Worm (Caenorhabditis elegans) whole organism, L1 larva: ENCODE measurements around the gene rpt-6.
A peak's percentile ranks its signal among the peaks of the same experiment; 100 is the strongest.

Experiments
- F16B12.6 ChIP-seq: fragments of 150-350 bp; optimal IDR thresholded peaks from 2 replicates; lab custom pipeline; 2014; ENCODE audit warnings: missing biosample characterization, missing genetic modification characterization
- Y116A8C.19 ChIP-seq: sonication (generic microtip); optimal IDR thresholded peaks from 2 replicates; lab custom pipeline; 2016; ENCODE audit warnings: missing compliant biosample characterization, missing genetic modification characterization, borderline replicate concordance
- aha-1 ChIP-seq: fragments of 150-350 bp; optimal IDR thresholded peaks from 2 replicates; lab custom pipeline; 2014; ENCODE audit warnings: missing biosample characterization, missing genetic modification characterization
- ama-1 ChIP-seq: fragments of 150-350 bp; optimal IDR thresholded peaks from 2 replicates; lab custom pipeline; 2014
- ceh-82 ChIP-seq, 3 experiments: fragments of 150-350 bp in 1 of 3; sonication (generic microtip) in 2 of 3; optimal IDR thresholded peaks; 2 replicates each; lab custom pipeline; 2014 to 2017; ENCODE audit warnings: missing biosample characterization in 3 of 3, missing genetic modification characterization in 3 of 3
- ces-1 ChIP-seq: fragments of 150-350 bp; optimal IDR thresholded peaks from 2 replicates; lab custom pipeline; 2014; ENCODE audit warnings: missing biosample characterization, missing genetic modification reagents, missing genetic modification characterization
- dsc-1 ChIP-seq: sonication (generic microtip); optimal IDR thresholded peaks from 2 replicates; lab custom pipeline; 2016; ENCODE audit warnings: mild to moderate bottlenecking, missing genetic modification characterization, missing compliant biosample characterization
- egl-13 ChIP-seq: sonication (generic microtip); optimal IDR thresholded peaks from 2 replicates; lab custom pipeline; 2016; ENCODE audit warnings: missing genotype, missing genetic modification reagents, missing genetic modification characterization, missing compliant biosample characterization
- egl-27 ChIP-seq, 2 experiments: fragments of 150-350 bp in 1 of 2; sonication (generic microtip); optimal IDR thresholded peaks; 3 replicates each; lab custom pipeline; 2017 to 2018; ENCODE audit warnings: missing biosample characterization in 2 of 2, missing genetic modification characterization in 2 of 2, missing genetic modification reagents in 2 of 2
- elt-2 ChIP-seq: sonication (generic microtip); optimal IDR thresholded peaks from 2 replicates; lab custom pipeline; 2016; ENCODE audit warnings: missing genetic modification characterization, mild to moderate bottlenecking, inconsistent platforms, missing compliant biosample characterization, missing genetic modification reagents
- fkh-8 ChIP-seq: sonication (generic microtip); optimal IDR thresholded peaks from 2 replicates; lab custom pipeline; 2016; ENCODE audit warnings: mild to moderate bottlenecking, missing genetic modification characterization, missing compliant biosample characterization
- fos-1 ChIP-seq: fragments of 150-350 bp; optimal IDR thresholded peaks from 2 replicates; lab custom pipeline; 2014; ENCODE audit warnings: missing biosample characterization, missing genetic modification characterization
- grh-1 ChIP-seq: fragments of 200-800 bp; sonication (Bioruptor generic); IDR thresholded peaks from 2 replicates; pipeline ENCODE4 v1.3.6; 2022; ENCODE audit warnings: missing genetic modification reagents, missing genetic modification characterization, missing compliant biosample characterization
- hlh-17 ChIP-seq: fragments of 200-800 bp; sonication (Bioruptor generic); optimal IDR thresholded peaks from 2 replicates; lab custom pipeline; 2018; ENCODE audit warnings: missing genetic modification characterization, mild to moderate bottlenecking, missing compliant biosample characterization, moderate library complexity, borderline replicate concordance
- hlh-4 ChIP-seq: sonication (generic microtip); optimal IDR thresholded peaks from 2 replicates; lab custom pipeline; 2016; ENCODE audit warnings: mild to moderate bottlenecking, missing genetic modification characterization, missing compliant biosample characterization
- hpl-2 ChIP-seq: fragments of 150-350 bp; optimal IDR thresholded peaks from 2 replicates; lab custom pipeline; 2014; ENCODE audit warnings: missing biosample characterization, missing genetic modification reagents, missing genetic modification characterization
- irx-1 ChIP-seq: sonication (generic microtip); optimal IDR thresholded peaks from 2 replicates; lab custom pipeline; 2016; ENCODE audit warnings: missing genetic modification characterization, missing compliant biosample characterization
- isw-1 ChIP-seq: fragments of 200-800 bp; sonication (Bioruptor generic); IDR thresholded peaks from 2 replicates; pipeline ENCODE4 v1.3.6; 2022; ENCODE audit warnings: missing genetic modification characterization, missing compliant biosample characterization
- jun-1 ChIP-seq: fragments of 150-350 bp; optimal IDR thresholded peaks from 2 replicates; lab custom pipeline; 2014; ENCODE audit warnings: missing biosample characterization, missing genetic modification reagents, missing genetic modification characterization
- lin-13 ChIP-seq: fragments of 150-350 bp; optimal IDR thresholded peaks from 2 replicates; lab custom pipeline; 2014; ENCODE audit warnings: missing biosample characterization, missing genetic modification reagents, missing genetic modification characterization
- lin-14 ChIP-seq: fragments of 200-800 bp; sonication (Bioruptor generic); optimal IDR thresholded peaks from 2 replicates; lab custom pipeline; 2018; ENCODE audit warnings: mild to moderate bottlenecking, missing genetic modification characterization, moderate library complexity, missing compliant biosample characterization
- lin-15B ChIP-seq: fragments of 150-350 bp; sonication (generic microtip); optimal IDR thresholded peaks from 3 replicates; lab custom pipeline; 2014; ENCODE audit warnings: missing biosample characterization, missing genetic modification characterization
- lin-39 ChIP-seq: fragments of 150-350 bp; optimal IDR thresholded peaks from 2 replicates; lab custom pipeline; 2014; ENCODE audit warnings: missing biosample characterization, missing genetic modification reagents, missing genetic modification characterization
- mab-9 ChIP-seq: fragments of 200-800 bp; sonication (Bioruptor generic); IDR thresholded peaks from 2 replicates; pipeline ENCODE4 v1.3.6; 2022; ENCODE audit warnings: missing genetic modification reagents, missing genetic modification characterization, missing compliant biosample characterization
- mdl-1 ChIP-seq, 2 experiments: fragments of 150-350 bp; optimal IDR thresholded peaks; 2 replicates each; lab custom pipeline; 2014 to 2017; ENCODE audit warnings: missing biosample characterization in 2 of 2, missing genetic modification characterization in 2 of 2, inconsistent platforms in 1 of 2
- mef-2 ChIP-seq: fragments of 150-350 bp; optimal IDR thresholded peaks from 2 replicates; lab custom pipeline; 2014; ENCODE audit warnings: missing biosample characterization, missing genetic modification characterization
- mep-1 ChIP-seq: fragments of 150-350 bp; optimal IDR thresholded peaks from 2 replicates; lab custom pipeline; 2014; ENCODE audit warnings: missing biosample characterization, missing genetic modification characterization
- nhr-12 ChIP-seq: sonication (generic microtip); optimal IDR thresholded peaks from 2 replicates; lab custom pipeline; 2017; ENCODE audit warnings: missing biosample characterization, missing genetic modification characterization
- nhr-20 ChIP-seq: sonication (generic microtip); optimal IDR thresholded peaks from 2 replicates; lab custom pipeline; 2016; ENCODE audit warnings: mild to moderate bottlenecking, missing genetic modification characterization, missing compliant biosample characterization
- nhr-28 ChIP-seq: fragments of 150-350 bp; optimal IDR thresholded peaks from 2 replicates; lab custom pipeline; 2014; ENCODE audit warnings: missing biosample characterization, missing genetic modification characterization
- nhr-47 ChIP-seq: sonication (generic microtip); optimal IDR thresholded peaks from 2 replicates; lab custom pipeline; 2016; ENCODE audit warnings: mild to moderate bottlenecking, missing genetic modification characterization, moderate library complexity, missing compliant biosample characterization
- nhr-71 ChIP-seq: sonication (generic microtip); optimal IDR thresholded peaks from 2 replicates; lab custom pipeline; 2016; ENCODE audit warnings: mild to moderate bottlenecking, missing genetic modification characterization, moderate library complexity, missing compliant biosample characterization
- nhr-76 ChIP-seq: sonication (generic microtip); optimal IDR thresholded peaks from 2 replicates; lab custom pipeline; 2017; ENCODE audit warnings: missing biosample characterization, missing genetic modification characterization
- nhr-77 ChIP-seq: fragments of 150-350 bp; optimal IDR thresholded peaks from 2 replicates; lab custom pipeline; 2014; ENCODE audit warnings: missing biosample characterization, missing genetic modification characterization
- nhr-85 ChIP-seq: sonication (generic microtip); peaks from one replicate; lab custom pipeline; 2016; ENCODE audit warnings: missing genetic modification characterization, inconsistent platforms, missing compliant biosample characterization
- nhr-90 ChIP-seq: sonication (generic microtip); optimal IDR thresholded peaks from 2 replicates; lab custom pipeline; 2016; ENCODE audit warnings: mild to moderate bottlenecking, missing genetic modification characterization, missing compliant biosample characterization; ENCODE audit not compliant: poor library complexity
- pqm-1 ChIP-seq: sonication (generic microtip); optimal IDR thresholded peaks from 3 replicates; lab custom pipeline; 2017; ENCODE audit warnings: missing biosample characterization, missing genetic modification characterization
- rnt-1 ChIP-seq: sonication (generic microtip); optimal IDR thresholded peaks from 2 replicates; lab custom pipeline; 2016; ENCODE audit warnings: mild to moderate bottlenecking, missing genetic modification characterization, moderate library complexity, missing compliant biosample characterization
- skn-1 ChIP-seq: fragments of 150-350 bp; optimal IDR thresholded peaks from 2 replicates; lab custom pipeline; 2014; ENCODE audit warnings: missing biosample characterization, missing genetic modification characterization
- snpc-4 ChIP-seq: fragments of 150-350 bp; optimal IDR thresholded peaks from 2 replicates; lab custom pipeline; 2014; ENCODE audit warnings: missing biosample characterization, missing genetic modification characterization
- sup-37 ChIP-seq: fragments of 200-800 bp; sonication (Bioruptor generic); optimal IDR thresholded peaks from 2 replicates; lab custom pipeline; 2018; ENCODE audit warnings: mild to moderate bottlenecking, missing genetic modification characterization, missing compliant biosample characterization
- tbx-2 ChIP-seq: sonication (generic microtip); optimal IDR thresholded peaks from 2 replicates; lab custom pipeline; 2016; ENCODE audit warnings: missing genetic modification characterization, missing compliant biosample characterization
- tlp-1 ChIP-seq: fragments of 150-350 bp; optimal IDR thresholded peaks from 2 replicates; lab custom pipeline; 2014; ENCODE audit warnings: missing biosample characterization, missing genetic modification characterization
- unc-130 ChIP-seq: fragments of 150-350 bp; optimal IDR thresholded peaks from 2 replicates; lab custom pipeline; 2017; ENCODE audit warnings: missing biosample characterization, missing genetic modification characterization, inconsistent platforms
- unc-30 ChIP-seq: sonication (generic microtip); optimal IDR thresholded peaks from 2 replicates; lab custom pipeline; 2017; ENCODE audit warnings: missing biosample characterization, missing genetic modification characterization
- unc-62 ChIP-seq: fragments of 150-350 bp; optimal IDR thresholded peaks from 2 replicates; lab custom pipeline; 2014; ENCODE audit warnings: missing biosample characterization, missing genetic modification reagents, missing genetic modification characterization
- vab-15 ChIP-seq: sonication (generic microtip); optimal IDR thresholded peaks from 2 replicates; lab custom pipeline; 2017; ENCODE audit warnings: missing genotype, mild to moderate bottlenecking, missing genetic modification characterization, missing compliant biosample characterization
- xbp-1 ChIP-seq: sonication (generic microtip); optimal IDR thresholded peaks from 2 replicates; lab custom pipeline; 2016; ENCODE audit warnings: missing genetic modification characterization, missing compliant biosample characterization
- zip-4 ChIP-seq: fragments of 200-800 bp; sonication (Bioruptor generic); optimal IDR thresholded peaks from 2 replicates; lab custom pipeline; 2018; ENCODE audit warnings: mild to moderate bottlenecking, missing genetic modification characterization, moderate library complexity, missing compliant biosample characterization

Gene rpt-6

ce11 chrIII:12325284-12325683, 45.0 kb upstream of the rpt-6 start (continued):
- no peak for TF ChIP-seq Y116A8C.19 (tag; lab: Kevin White, UChicago)
- no peak for TF ChIP-seq vab-15 (tag; lab: Kevin White, UChicago)
- TF ChIP-seq nhr-47 (tag; lab: Kevin White, UChicago) = no peak
- no peak for TF ChIP-seq ceh-82 (tag; optimal IDR thresholded peaks at IDR 0.05; lab: Kevin White, UChicago)
- no peak for TF ChIP-seq tlp-1 (tag; lab: Kevin White, UChicago)
- peak; percentile 11 for TF ChIP-seq jun-1 (tag; lab: Kevin White, UChicago)
- TF ChIP-seq egl-27 (tag; optimal IDR thresholded peaks at IDR 0.05; lab: Kevin White, UChicago) = no peak
- TF ChIP-seq nhr-90 = peak; percentile 14
- no peak for TF ChIP-seq hlh-17 (GFP tag; lab: Kevin White, UChicago)
- no peak for TF ChIP-seq tbx-2 (tag; lab: Kevin White, UChicago)
- no peak for TF ChIP-seq hpl-2
- TF ChIP-seq aha-1 (tag; lab: Kevin White, UChicago) = no peak
- TF ChIP-seq nhr-85 = peak; percentile 68
- no peak for TF ChIP-seq sup-37
- TF ChIP-seq mep-1 (tag; lab: Kevin White, UChicago) = peak; percentile 10
- TF ChIP-seq irx-1 (tag; lab: Kevin White, UChicago) = no peak
- no peak for TF ChIP-seq pqm-1 (tag; lab: Kevin White, UChicago)
- TF ChIP-seq unc-130 (tag; lab: Kevin White, UChicago) = no peak
- TF ChIP-seq hlh-4 = no peak
- no peak for TF ChIP-seq nhr-77 (tag; lab: Kevin White, UChicago)
- TF ChIP-seq ces-1 = no peak
- TF ChIP-seq rnt-1 (tag; lab: Kevin White, UChicago) = no peak
- TF ChIP-seq lin-39 = no peak
- TF ChIP-seq unc-30 (tag; lab: Kevin White, UChicago) = no peak
- no peak for TF ChIP-seq nhr-28
- no peak for TF ChIP-seq F16B12.6 (tag; lab: Kevin White, UChicago)
- TF ChIP-seq skn-1 (tag; lab: Kevin White, UChicago) = no peak
- no peak for TF ChIP-seq nhr-20 (tag; lab: Kevin White, UChicago)
- TF ChIP-seq mdl-1 (tag; optimal IDR thresholded peaks at IDR 0.05; lab: Kevin White, UChicago) = no peak
- no peak for TF ChIP-seq dsc-1
- TF ChIP-seq zip-4 (GFP tag; lab: Kevin White, UChicago) = no peak
- no peak for TF ChIP-seq mab-9 (GFP tag; lab: Robert Waterston, UW)
- no peak for TF ChIP-seq unc-62
- no peak for TF ChIP-seq egl-13 (tag; lab: Kevin White, UChicago)
- TF ChIP-seq lin-15B (tag; lab: Kevin White, UChicago) = no peak
- no peak for TF ChIP-seq mef-2 (tag; lab: Kevin White, UChicago)
- TF ChIP-seq isw-1 (GFP tag; lab: Robert Waterston, UW) = no peak
- TF ChIP-seq lin-13 (GFP tag; lab: Kevin White, UChicago) = no peak
- no peak for TF ChIP-seq nhr-76 (tag; lab: Kevin White, UChicago)
- TF ChIP-seq fos-1 = no peak
- TF ChIP-seq lin-14 (GFP tag; lab: Kevin White, UChicago) = peak; percentile 37
- TF ChIP-seq fkh-8 (tag; lab: Kevin White, UChicago) = no peak
- peak; percentile 82 for TF ChIP-seq elt-2 (tag; lab: Kevin White, UChicago)
- no peak for TF ChIP-seq grh-1 (GFP tag; lab: Robert Waterston, UW)
- no peak for TF ChIP-seq snpc-4
- TF ChIP-seq nhr-71 (tag; lab: Kevin White, UChicago) = no peak
- no peak for TF ChIP-seq xbp-1
- no peak for TF ChIP-seq ama-1 (lab: Kevin White, UChicago)
- no peak for TF ChIP-seq nhr-12
